Fruit fly (Drosophila melanogaster) whole organism, prepupa: Measurements from ENCODE around the gene bnb.
A peak's percentile ranks its signal among the peaks of the same experiment; 100 is the strongest.

Experiments used
- CG10631 ChIP-seq: fragments of 200-800 bp; sonication (Bioruptor generic); optimal IDR thresholded peaks from 2 replicates; lab custom pipeline; 2016; ENCODE audit warnings: missing biosample characterization, missing genetic modification characterization
- CG11902 ChIP-seq: fragments of 200-800 bp; sonication (Bioruptor generic); optimal IDR thresholded peaks from 3 replicates; lab custom pipeline; 2016; ENCODE audit warnings: missing biosample characterization, missing genetic modification characterization
- CG15336 ChIP-seq: fragments of 200-800 bp; sonication (Bioruptor generic); IDR thresholded peaks from 2 replicates; pipeline ENCODE4 v1.3.6; 2022; ENCODE audit warnings: missing biosample characterization, missing genetic modification characterization
- CG1621 ChIP-seq: fragments of 200-800 bp; sonication (Bioruptor generic); optimal IDR thresholded peaks from 3 replicates; lab custom pipeline; 2018; ENCODE audit warnings: missing biosample characterization, mild to moderate bottlenecking, missing genetic modification characterization
- CG16779 ChIP-seq: fragments of 200-800 bp; sonication (Bioruptor generic); optimal IDR thresholded peaks from 3 replicates; lab custom pipeline; 2017; ENCODE audit warnings: missing biosample characterization, mild to moderate bottlenecking, missing genetic modification characterization
- CG3032 ChIP-seq: fragments of 200-800 bp; optimal IDR thresholded peaks from 2 replicates; lab custom pipeline; 2019; ENCODE audit warnings: missing biosample characterization, mild to moderate bottlenecking, missing genetic modification characterization, moderate library complexity
- CG31627 ChIP-seq: fragments of 200-800 bp; sonication (Bioruptor generic); optimal IDR thresholded peaks from 3 replicates; lab custom pipeline; 2016; ENCODE audit warnings: missing biosample characterization, missing genetic modification characterization
- CG32006 ChIP-seq: fragments of 200-800 bp; sonication (Bioruptor generic); optimal IDR thresholded peaks from 3 replicates; lab custom pipeline; 2017; ENCODE audit warnings: missing biosample characterization, mild to moderate bottlenecking, missing genetic modification characterization
- CG3919 ChIP-seq: fragments of 200-800 bp; sonication (Bioruptor generic); optimal IDR thresholded peaks from 3 replicates; lab custom pipeline; 2016; ENCODE audit warnings: missing biosample characterization, missing genetic modification characterization
- CG4318 ChIP-seq: fragments of 200-800 bp; sonication (Bioruptor generic); optimal IDR thresholded peaks from 3 replicates; lab custom pipeline; 2017; ENCODE audit warnings: missing biosample characterization, mild to moderate bottlenecking, missing genetic modification characterization
- CG6163 ChIP-seq: fragments of 200-800 bp; sonication (Bioruptor generic); IDR thresholded peaks from 3 replicates; pipeline ENCODE4 v1.3.6; 2022; ENCODE audit warnings: missing biosample characterization, missing genetic modification characterization
- CG6276 ChIP-seq: fragments of 200-800 bp; sonication (Bioruptor generic); optimal IDR thresholded peaks from 2 replicates; lab custom pipeline; 2017; ENCODE audit warnings: missing biosample characterization, mild to moderate bottlenecking, missing genetic modification characterization
- CG6792 ChIP-seq: fragments of 200-800 bp; sonication (Bioruptor generic); optimal IDR thresholded peaks from 3 replicates; lab custom pipeline; 2016; ENCODE audit warnings: missing biosample characterization, missing genetic modification characterization
- CG6808 ChIP-seq: fragments of 200-800 bp; sonication (Bioruptor generic); optimal IDR thresholded peaks from 3 replicates; lab custom pipeline; 2017; ENCODE audit warnings: missing biosample characterization, missing genetic modification characterization, mild to moderate bottlenecking, moderate library complexity, missing genetic modification reagents
- CG6854 ChIP-seq: fragments of 200-800 bp; sonication (Bioruptor generic); optimal IDR thresholded peaks from 2 replicates; lab custom pipeline; 2017; ENCODE audit warnings: missing biosample characterization, mild to moderate bottlenecking, missing genetic modification characterization
- CG8119 ChIP-seq: fragments of 200-800 bp; sonication (Bioruptor generic); IDR thresholded peaks from 3 replicates; pipeline ENCODE4 v1.3.6; 2022; ENCODE audit warnings: missing biosample characterization, missing genetic modification characterization
- CG8319 ChIP-seq: fragments of 200-800 bp; sonication (Bioruptor generic); optimal IDR thresholded peaks from 3 replicates; lab custom pipeline; 2016; ENCODE audit warnings: missing biosample characterization, missing genetic modification characterization
- CG8632 ChIP-seq: fragments of 200-800 bp; sonication (Bioruptor generic); optimal IDR thresholded peaks from 3 replicates; lab custom pipeline; 2016; ENCODE audit warnings: missing biosample characterization, missing genetic modification characterization
- Eip75B ChIP-seq: fragments of 200-800 bp; sonication (Bioruptor generic); optimal IDR thresholded peaks from 3 replicates; lab custom pipeline; 2016; ENCODE audit warnings: missing biosample characterization, missing genetic modification characterization
- Eip78C ChIP-seq: fragments of 200-800 bp; sonication (Bioruptor generic); peaks from one replicate; lab custom pipeline; 2016; ENCODE audit warnings: missing biosample characterization, missing genetic modification characterization
- Eip93F ChIP-seq: fragments of 200-800 bp; sonication (Bioruptor generic); optimal IDR thresholded peaks from 2 replicates; lab custom pipeline; 2016; ENCODE audit warnings: missing biosample characterization, mild to moderate bottlenecking, missing genetic modification characterization
- Gug ChIP-seq: fragments of 200-800 bp; sonication (Bioruptor generic); IDR thresholded peaks from 2 replicates; pipeline ENCODE4 v1.3.6; 2022; ENCODE audit warnings: missing biosample characterization, missing genetic modification characterization
- Hr38 ChIP-seq: sonication (Bioruptor generic); optimal IDR thresholded peaks from 2 replicates; lab custom pipeline; 2016; ENCODE audit warnings: missing biosample characterization, missing genetic modification characterization
- Hr39 ChIP-seq: fragments of 200-800 bp; sonication (Bioruptor generic); optimal IDR thresholded peaks from 2 replicates; lab custom pipeline; 2016; ENCODE audit warnings: missing biosample characterization, missing genetic modification characterization
- Hr4 ChIP-seq: fragments of 200-800 bp; sonication (Bioruptor generic); optimal IDR thresholded peaks from 3 replicates; lab custom pipeline; 2016; ENCODE audit warnings: missing biosample characterization, missing genetic modification characterization
- Met ChIP-seq: fragments of 200-800 bp; sonication (Bioruptor generic); optimal IDR thresholded peaks from 3 replicates; lab custom pipeline; 2016; ENCODE audit warnings: missing biosample characterization, missing genetic modification characterization
- OdsH ChIP-seq: fragments of 200-800 bp; sonication (Bioruptor generic); optimal IDR thresholded peaks from 3 replicates; lab custom pipeline; 2016; ENCODE audit warnings: missing biosample characterization, missing genetic modification characterization
- Sox14 ChIP-seq: fragments of 200-800 bp; sonication (Bioruptor generic); optimal IDR thresholded peaks from 3 replicates; lab custom pipeline; 2016; ENCODE audit warnings: missing biosample characterization, missing genetic modification characterization
- achi ChIP-seq: fragments of 200-800 bp; sonication (Bioruptor generic); optimal IDR thresholded peaks from 3 replicates; lab custom pipeline; 2016; ENCODE audit warnings: missing biosample characterization, missing genetic modification characterization
- acj6 ChIP-seq: fragments of 200-800 bp; sonication (Bioruptor generic); optimal IDR thresholded peaks from 3 replicates; lab custom pipeline; 2016; ENCODE audit warnings: missing biosample characterization, missing genetic modification characterization
- cyc ChIP-seq: fragments of 200-800 bp; sonication (Bioruptor generic); optimal IDR thresholded peaks from 3 replicates; lab custom pipeline; 2016; ENCODE audit warnings: missing biosample characterization, missing genetic modification characterization
- dsx ChIP-seq: fragments of 200-800 bp; optimal IDR thresholded peaks from 3 replicates; lab custom pipeline; 2019; ENCODE audit warnings: missing biosample characterization, mild to moderate bottlenecking, missing genetic modification characterization, moderate library complexity; ENCODE audit not compliant: poor library complexity, severe bottlenecking
- eg ChIP-seq: fragments of 200-800 bp; sonication (Bioruptor generic); IDR thresholded peaks from 3 replicates; pipeline ENCODE4 v1.3.6; 2022; ENCODE audit warnings: missing biosample characterization, missing genetic modification characterization
- fd59A ChIP-seq: fragments of 200-800 bp; sonication (Bioruptor generic); optimal IDR thresholded peaks from 2 replicates; lab custom pipeline; 2017; ENCODE audit warnings: missing biosample characterization, mild to moderate bottlenecking, missing genetic modification characterization, missing genetic modification reagents
- fd85E ChIP-seq: fragments of 200-800 bp; sonication (Bioruptor generic); optimal IDR thresholded peaks from 3 replicates; lab custom pipeline; 2016; ENCODE audit warnings: missing biosample characterization, missing genetic modification characterization
- lz ChIP-seq: fragments of 200-800 bp; sonication (Bioruptor generic); optimal IDR thresholded peaks from 3 replicates; lab custom pipeline; 2016; ENCODE audit warnings: missing biosample characterization, missing genetic modification characterization
- net ChIP-seq: fragments of 200-800 bp; sonication (Bioruptor generic); optimal IDR thresholded peaks from 3 replicates; lab custom pipeline; 2016; ENCODE audit warnings: missing biosample characterization, missing genetic modification characterization
- pdm3 ChIP-seq: fragments of 200-800 bp; sonication (Bioruptor generic); optimal IDR thresholded peaks from 3 replicates; lab custom pipeline; 2016; ENCODE audit warnings: missing biosample characterization, missing genetic modification characterization
- salr ChIP-seq, 2 experiments: fragments of 200-800 bp; sonication (Bioruptor generic); optimal IDR thresholded peaks; 3 replicates each; lab custom pipeline; 2016 to 2018; ENCODE audit warnings: missing biosample characterization in 2 of 2, missing genetic modification characterization in 2 of 2, mild to moderate bottlenecking in 1 of 2
- ss ChIP-seq, 2 experiments: fragments of 200-800 bp; sonication (Bioruptor generic); optimal IDR thresholded peaks; 2 replicates in 1 of 2; 3 replicates in 1 of 2; lab custom pipeline; 2017 to 2018; ENCODE audit warnings: mild to moderate bottlenecking in 2 of 2, missing biosample characterization in 2 of 2, missing genetic modification characterization in 2 of 2, moderate library complexity in 1 of 2
- svp ChIP-seq: fragments of 200-800 bp; sonication (Bioruptor generic); peaks from one replicate; lab custom pipeline; 2016; ENCODE audit warnings: missing biosample characterization, missing genetic modification characterization
- topi ChIP-seq: fragments of 200-800 bp; sonication (Bioruptor generic); optimal IDR thresholded peaks from 3 replicates; lab custom pipeline; 2016; ENCODE audit warnings: missing biosample characterization, missing genetic modification characterization

bnb gene

dm6 chrX:18838929-18839576, 41.6 kb upstream of the bnb start (continued):
- TF ChIP-seq Eip93F (GFP tag; lab: Kevin White, UChicago) (no peak), CG6792 (GFP tag; lab: Kevin White, UChicago) (peak; percentile 49), CG15336 (GFP tag; lab: Robert Waterston, UW) (no peak), OdsH (GFP tag; lab: Kevin White, UChicago) (no peak), CG6808 (GFP tag; lab: Kevin White, UChicago) (peak; percentile 30), CG6163 (GFP tag; lab: Robert Waterston, UW) (0 out of 3 replicates have a peak, but pooled peaks have one; percentile 16), CG10631 (GFP tag; lab: Kevin White, UChicago) (no peak), CG31627 (GFP tag; lab: Kevin White, UChicago) (no peak), CG1621 (tag; lab: Kevin White, UChicago) (no peak), lz (GFP tag; lab: Kevin White, UChicago) (no peak), CG3919 (no peak), acj6 (GFP tag; lab: Kevin White, UChicago) (peak; percentile 5), svp (peak; percentile 52), Hr38 (no peak), dsx (no peak), CG6276 (GFP tag; lab: Kevin White, UChicago) (no peak), Hr4 (GFP tag; lab: Kevin White, UChicago) (peak; percentile 8)

dm6 chrX:18838470-18838869, 41.0 kb upstream of the bnb start:
- TF ChIP-seq CG8319 (GFP tag; lab: Kevin White, UChicago) = no peak
- TF ChIP-seq CG6854 (GFP tag; lab: Kevin White, UChicago) = no peak
- TF ChIP-seq net (GFP tag; lab: Kevin White, UChicago) = no peak
- TF ChIP-seq svp = no peak
- no peak for TF ChIP-seq Gug (GFP tag; lab: Robert Waterston, UW)
- no peak for TF ChIP-seq CG6163 (GFP tag; lab: Robert Waterston, UW)
- TF ChIP-seq cyc (GFP tag; lab: Kevin White, UChicago) = no peak
- no peak for TF ChIP-seq OdsH (GFP tag; lab: Kevin White, UChicago)
- no peak for TF ChIP-seq CG6792 (GFP tag; lab: Kevin White, UChicago)
- no peak for TF ChIP-seq topi
- TF ChIP-seq, all 60 proteins: peak for 0

dm6 chrX:18837046-18837445, 39.6 kb upstream of the bnb start:
- TF ChIP-seq Hr39 (GFP tag; lab: Kevin White, UChicago) = peak; percentile 17
- no peak for TF ChIP-seq salr (GFP tag; optimal IDR thresholded peaks at IDR 0.05; lab: Kevin White, UChicago)
- peak; percentile 22 for TF ChIP-seq OdsH (GFP tag; lab: Kevin White, UChicago)
- peak; percentile 11 for TF ChIP-seq achi (GFP tag; lab: Kevin White, UChicago)
- peak; percentile 7 for TF ChIP-seq CG6792 (GFP tag; lab: Kevin White, UChicago)
- peak; percentile 7 for TF ChIP-seq fd59A (GFP tag; lab: Kevin White, UChicago)
- no peak for TF ChIP-seq Hr38
- TF ChIP-seq Met (GFP tag; lab: Kevin White, UChicago) = no peak
- TF ChIP-seq CG32006 = peak; percentile 48
- no peak for TF ChIP-seq Sox14 (GFP tag; lab: Kevin White, UChicago)
- peak; percentile 3 for TF ChIP-seq dsx
- TF ChIP-seq CG3032 (tag; lab: Kevin White, UChicago) = peak; percentile 36
- peak; percentile 9 for TF ChIP-seq lz (GFP tag; lab: Kevin White, UChicago)
- no peak for TF ChIP-seq CG11902
- peak; percentile 9 for TF ChIP-seq CG10631 (GFP tag; lab: Kevin White, UChicago)
- TF ChIP-seq CG8119 = peak; percentile 45; the same call in 2 of the 3 replicates
- TF ChIP-seq Hr4 (GFP tag; lab: Kevin White, UChicago) = peak; percentile 34
- TF ChIP-seq CG8632 (GFP tag; lab: Kevin White, UChicago) = no peak
- no peak for TF ChIP-seq CG4318 (GFP tag; lab: Kevin White, UChicago)
- no peak for TF ChIP-seq ss (GFP tag; optimal IDR thresholded peaks at IDR 0.05; lab: Kevin White, UChicago)
- TF ChIP-seq acj6 (GFP tag; lab: Kevin White, UChicago) = peak; percentile 12
- TF ChIP-seq eg = peak; percentile 48; the same call in 1 of the 3 replicates
- peak; percentile 40 for TF ChIP-seq pdm3
- no peak for TF ChIP-seq CG6854 (GFP tag; lab: Kevin White, UChicago)
- peak; percentile 77 for TF ChIP-seq svp
- TF ChIP-seq CG6276 (GFP tag; lab: Kevin White, UChicago) = no peak
- no peak for TF ChIP-seq CG31627 (GFP tag; lab: Kevin White, UChicago)
- no peak for TF ChIP-seq fd85E (GFP tag; lab: Kevin White, UChicago)
- TF ChIP-seq Eip78C (GFP tag; lab: Kevin White, UChicago) = peak; percentile 77
- TF ChIP-seq CG16779 (tag; lab: Kevin White, UChicago) = no peak
- peak; percentile 23 for TF ChIP-seq Eip75B
